Fruit fly (Drosophila melanogaster) whole organism, larva: ENCODE measurements around the gene CG11951.
A peak's percentile ranks its signal among the peaks of the same experiment; 100 is the strongest.

ENCODE experiments used
- noc ChIP-seq: fragments of 200-800 bp; sonication (Bioruptor generic); optimal IDR thresholded peaks from 3 replicates; lab custom pipeline; 2019; ENCODE audit warnings: missing biosample characterization, mild to moderate bottlenecking, missing genetic modification characterization, moderate library complexity

Gene CG11951

DNA sequence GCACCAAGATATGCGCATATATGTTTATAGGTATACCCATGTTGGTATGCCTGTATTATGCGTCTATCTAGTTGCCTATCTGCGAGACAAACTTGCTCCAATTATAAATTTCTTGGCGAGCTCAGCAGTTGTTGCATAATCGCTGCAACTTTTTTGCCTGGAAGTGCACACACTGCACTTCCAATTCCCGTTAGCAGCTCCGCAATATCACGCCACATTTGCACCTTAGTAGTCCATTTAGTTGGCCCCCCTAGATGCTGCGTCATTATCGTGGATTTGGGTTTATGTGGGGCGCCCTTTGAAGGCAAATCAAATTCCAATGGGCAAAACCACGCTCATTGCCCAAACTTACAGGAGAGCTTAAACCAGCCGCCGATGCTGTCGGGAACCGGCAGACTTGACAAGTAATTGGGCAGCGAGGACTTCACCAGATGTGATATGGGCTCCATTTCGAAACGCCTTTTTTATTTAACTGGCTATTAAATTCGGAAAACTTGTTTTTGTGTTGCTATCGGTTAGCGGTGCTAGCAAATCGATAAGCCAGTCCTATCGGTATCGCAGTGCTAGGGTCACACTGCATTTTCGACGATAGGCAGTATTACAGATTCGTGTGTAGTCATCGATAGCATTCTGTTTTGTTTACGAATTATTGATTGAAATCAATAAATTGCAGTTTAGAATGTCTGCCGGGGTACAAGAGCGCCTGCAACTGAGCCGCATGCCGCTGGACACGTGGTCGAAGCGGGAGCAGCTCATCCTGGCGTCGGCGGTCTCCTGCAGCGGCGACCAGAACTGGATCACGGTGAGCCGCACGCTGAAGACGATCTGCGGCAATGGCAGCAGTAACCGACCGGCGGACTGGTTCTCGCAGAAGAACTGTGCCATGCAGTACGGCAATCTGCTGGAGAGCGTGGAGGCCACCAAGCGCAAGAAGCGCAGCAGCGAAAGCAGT is 15.4 kb downstream of the CG11951 start, which contains the start of the genes Cisd2 and Brd8:
Gene Cisd2 (minus strand): TSS at position 538 of the 952 bp plus-strand sequence.
Gene Brd8 (plus strand): TSS at position 595 of the 952 bp plus-strand sequence.
- no peak for TF ChIP-seq noc (tag; lab: Kevin White, UChicago)

DNA sequence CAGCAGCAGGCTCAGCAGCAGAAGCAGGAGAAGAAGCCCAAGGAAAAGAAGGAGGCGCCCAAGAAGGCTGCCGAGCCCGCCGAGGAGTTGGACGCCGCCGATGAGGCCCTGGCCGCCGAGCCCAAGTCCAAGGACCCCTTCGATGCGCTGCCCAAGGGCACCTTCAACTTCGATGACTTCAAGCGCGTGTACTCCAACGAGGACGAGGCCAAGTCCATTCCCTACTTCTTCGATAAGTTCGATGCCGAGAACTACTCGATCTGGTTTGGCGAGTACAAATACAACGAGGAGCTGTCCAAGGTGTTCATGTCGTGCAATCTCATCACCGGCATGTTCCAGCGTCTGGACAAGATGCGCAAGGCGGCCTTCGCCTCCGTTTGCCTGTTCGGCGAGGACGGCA is 17.4 kb downstream of the CG11951 start:
- TF ChIP-seq noc (tag; lab: Kevin White, UChicago) = no peak

DNA sequence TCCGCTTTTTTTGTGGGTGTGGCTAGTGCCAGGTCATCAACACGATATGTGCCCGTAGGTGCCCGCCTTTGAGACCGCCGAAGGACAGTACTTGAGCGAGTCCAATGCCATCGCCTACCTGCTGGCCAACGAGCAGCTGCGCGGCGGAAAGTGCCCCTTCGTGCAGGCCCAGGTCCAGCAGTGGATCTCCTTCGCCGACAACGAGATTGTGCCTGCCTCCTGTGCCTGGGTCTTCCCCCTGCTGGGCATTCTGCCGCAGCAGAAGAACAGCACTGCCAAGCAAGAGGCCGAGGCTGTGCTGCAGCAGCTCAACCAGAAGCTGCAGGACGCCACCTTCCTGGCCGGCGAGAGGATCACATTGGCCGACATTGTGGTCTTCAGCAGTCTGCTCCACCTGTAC is 17.9 kb downstream of the CG11951 start:
- TF ChIP-seq noc (tag; lab: Kevin White, UChicago) = no peak

DNA sequence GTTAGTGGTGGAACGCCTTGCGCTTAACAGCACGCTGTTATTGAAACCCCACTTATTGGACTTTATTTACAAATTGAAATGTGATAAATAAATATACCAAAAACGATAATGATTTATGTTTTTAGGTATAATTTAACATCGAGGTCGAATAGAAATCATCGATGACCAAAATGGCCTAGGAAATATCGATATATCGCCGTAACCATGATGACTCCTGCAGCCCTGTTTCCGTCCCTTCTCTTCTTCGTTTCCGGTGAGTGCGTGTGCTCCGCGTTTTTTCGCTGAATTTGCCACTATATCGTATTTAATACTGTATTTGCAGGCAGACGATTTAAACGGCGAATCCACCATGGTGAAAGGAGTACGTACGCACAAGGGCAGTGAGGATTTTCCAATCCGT is 18.6 kb downstream of the CG11951 start, which contains the start of gene eEF1gamma:
Gene eEF1gamma (plus strand): TSS at position 225 of the 400 bp plus-strand sequence.
- peak; percentile 84 for TF ChIP-seq noc (tag; lab: Kevin White, UChicago)

DNA sequence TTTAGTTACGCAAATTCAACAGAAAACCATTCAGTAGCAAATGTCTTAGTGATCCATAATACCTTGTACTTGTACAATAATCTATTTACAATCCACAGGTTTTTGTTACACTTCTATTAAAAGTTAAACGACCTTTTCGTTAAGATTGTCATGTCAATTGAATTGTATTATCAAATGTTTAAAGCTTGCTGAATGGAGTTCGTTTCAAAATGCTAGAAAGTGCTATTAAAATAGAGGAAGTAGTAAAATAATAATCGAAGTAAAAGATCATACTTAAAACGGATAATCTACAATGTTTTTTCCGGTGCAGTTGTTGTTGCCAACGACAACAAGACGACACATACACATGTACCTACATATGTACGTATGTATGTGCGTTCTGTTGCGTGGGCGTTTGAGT is 20.5 kb downstream of the CG11951 start:
- no peak for TF ChIP-seq noc (tag; lab: Kevin White, UChicago)

DNA sequence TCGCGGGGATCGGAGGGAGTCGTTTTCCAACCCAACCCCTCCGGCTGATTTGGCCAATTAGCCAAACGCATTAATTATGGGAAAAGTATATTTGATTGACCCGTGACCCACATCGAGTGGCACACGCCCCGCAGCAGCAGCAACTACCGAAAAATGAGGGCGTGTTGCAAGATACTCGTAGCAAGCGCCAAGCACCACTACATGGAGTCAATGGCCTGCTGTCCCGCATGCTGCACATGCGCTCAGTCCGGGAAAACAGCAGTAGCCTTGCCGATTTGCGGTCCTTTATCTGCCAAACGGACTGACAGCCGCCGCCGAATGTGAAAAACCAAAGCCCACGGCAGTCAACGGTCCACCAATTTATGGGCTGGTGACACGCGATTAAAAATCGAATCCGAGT is 21.2 kb downstream of the CG11951 start:
- TF ChIP-seq noc (tag; lab: Kevin White, UChicago) = no peak

DNA sequence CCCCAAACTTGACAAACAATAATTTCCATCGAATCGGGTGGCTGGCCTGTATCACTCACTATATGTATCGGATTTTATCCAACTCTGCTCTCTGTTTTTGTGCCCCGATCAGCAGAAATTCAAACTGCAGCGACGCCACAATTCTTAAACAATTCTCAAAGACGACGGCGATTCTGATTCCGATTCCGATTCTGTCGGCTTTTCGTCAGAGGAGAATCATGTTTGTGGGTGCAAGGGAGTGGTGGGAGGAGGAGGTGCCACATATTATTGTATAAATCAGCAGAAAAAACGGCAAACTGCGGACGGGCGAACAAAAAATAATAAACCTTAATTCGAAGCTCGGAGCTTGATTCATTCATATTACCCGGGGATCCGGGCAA is 22.0 kb downstream of the CG11951 start:
- no peak for TF ChIP-seq noc (tag; lab: Kevin White, UChicago)

DNA sequence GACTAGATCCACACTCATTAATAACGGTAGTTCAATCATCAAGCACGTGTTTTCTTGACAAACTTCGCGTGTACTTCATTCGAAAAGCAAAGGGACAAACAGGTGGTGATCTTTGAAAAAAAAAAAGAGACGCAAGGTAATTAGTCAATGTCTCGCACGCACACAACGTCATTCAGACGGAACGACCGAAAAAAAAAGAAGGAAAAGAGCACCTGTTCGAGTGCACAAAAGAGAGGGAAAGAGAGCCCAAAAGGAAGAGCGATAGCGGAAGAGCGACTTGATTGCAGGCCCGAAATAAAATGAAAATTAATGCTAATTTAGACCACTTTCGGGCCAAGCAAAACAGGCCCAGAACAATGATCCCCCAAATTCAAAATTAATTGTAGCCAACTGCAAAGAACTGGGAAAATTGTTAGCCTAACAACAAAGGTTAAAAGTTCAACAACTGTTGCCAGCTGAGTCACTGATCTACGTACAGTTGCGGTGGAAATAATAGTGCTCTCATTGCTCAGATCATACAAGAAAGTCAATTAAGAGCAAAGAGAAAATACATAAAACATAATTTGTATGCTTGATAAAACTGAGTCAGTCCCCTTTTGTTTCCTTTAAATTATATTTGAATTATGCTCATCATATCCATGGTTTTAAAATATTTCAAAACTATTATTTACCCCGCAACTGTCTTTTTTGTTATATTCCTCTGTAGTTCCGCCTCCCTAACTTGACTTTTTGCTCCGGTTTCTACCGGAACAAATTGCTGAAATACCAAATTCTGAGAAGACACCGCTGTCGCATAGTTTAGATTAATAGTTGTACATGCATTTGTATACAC is 22.7 kb downstream of the CG11951 start:
- TF ChIP-seq noc (tag; lab: Kevin White, UChicago) = no peak

DNA sequence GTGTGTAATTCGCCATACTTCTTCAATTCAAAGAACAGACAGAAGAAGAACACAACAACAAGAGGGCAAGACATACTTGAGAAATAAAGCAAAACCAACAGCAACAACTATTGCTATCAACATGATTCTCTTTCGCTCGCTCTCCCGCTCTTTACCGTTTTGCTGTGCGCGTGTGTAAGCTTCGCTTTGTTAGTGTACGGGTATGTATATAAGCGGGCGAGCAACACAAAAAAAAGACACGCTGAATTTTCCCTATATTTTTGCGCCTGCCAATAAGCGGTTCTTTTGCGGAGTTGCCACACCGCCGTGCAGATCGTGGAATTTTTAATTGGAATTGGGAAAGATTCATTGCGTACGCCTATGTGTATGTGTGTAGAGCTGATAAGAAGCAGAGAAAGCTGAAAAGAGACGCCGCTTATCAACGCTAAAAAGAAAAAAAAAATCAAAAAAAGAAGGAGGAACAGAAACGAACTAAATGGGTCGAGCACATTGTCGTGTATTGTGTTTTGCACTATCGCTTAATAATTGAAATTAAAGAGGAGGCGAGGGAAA is 23.5 kb downstream of the CG11951 start:
- peak; percentile 19 for TF ChIP-seq noc (tag; lab: Kevin White, UChicago)

DNA sequence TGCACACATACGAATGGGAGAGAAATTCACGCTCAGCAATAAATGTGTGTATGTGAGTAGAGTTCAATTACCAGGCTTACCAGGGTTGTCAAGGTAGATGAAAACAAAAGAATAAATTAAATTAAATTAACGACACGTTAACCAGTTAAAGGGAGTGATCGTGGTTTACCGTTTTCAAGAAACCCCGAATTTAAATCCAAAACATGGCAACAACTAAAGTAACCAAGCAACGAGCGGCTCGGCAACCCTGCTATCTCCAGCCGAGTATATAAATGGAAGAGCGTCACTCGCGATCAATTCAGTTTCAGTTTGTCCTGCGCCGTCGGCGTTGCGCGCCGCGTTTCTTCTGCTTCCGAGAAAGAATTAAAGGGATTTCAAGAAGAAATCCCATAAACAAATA is 24.3 kb downstream of the CG11951 start:
- peak; percentile 99 for TF ChIP-seq noc (tag; lab: Kevin White, UChicago)

DNA sequence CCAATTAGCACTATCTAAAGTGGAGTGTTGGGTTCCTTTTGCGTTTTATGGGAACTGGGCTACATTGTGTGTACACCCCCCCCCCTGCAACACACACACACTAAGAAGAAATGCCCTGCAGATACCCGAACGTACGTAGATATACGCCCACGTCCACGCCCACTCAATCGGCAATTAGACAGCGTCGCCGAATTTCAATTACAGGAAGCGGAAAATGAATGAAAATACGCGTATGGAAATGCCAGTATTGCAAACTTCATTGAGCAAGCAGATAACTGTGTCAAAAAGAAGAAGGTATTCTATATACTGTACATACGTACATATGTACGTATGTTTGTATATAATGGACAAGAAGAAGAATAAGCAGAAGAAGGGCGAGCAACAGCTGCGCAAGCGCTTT is 25.1 kb downstream of the CG11951 start:
- no peak for TF ChIP-seq noc (tag; lab: Kevin White, UChicago)

DNA sequence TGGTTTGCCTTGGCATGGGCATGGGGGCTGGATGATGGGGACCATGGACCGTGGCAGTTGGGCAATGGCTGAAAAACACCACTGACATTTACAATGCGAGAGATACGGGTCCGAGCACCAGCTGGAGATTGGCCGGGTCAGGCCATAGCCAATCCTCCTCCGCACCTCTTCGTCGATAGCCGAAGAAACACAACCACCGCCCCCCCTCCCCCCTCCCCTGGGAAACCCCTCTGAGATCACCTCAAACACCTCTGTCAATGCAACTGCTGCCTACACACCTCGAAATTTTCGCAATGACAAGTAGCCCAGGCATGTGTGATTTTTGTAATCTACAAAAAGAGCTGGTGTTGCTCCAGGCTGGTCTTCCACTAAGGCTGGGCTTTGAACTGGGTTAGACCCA is 26.0 kb downstream of the CG11951 start:
- TF ChIP-seq noc (tag; lab: Kevin White, UChicago) = no peak

DNA sequence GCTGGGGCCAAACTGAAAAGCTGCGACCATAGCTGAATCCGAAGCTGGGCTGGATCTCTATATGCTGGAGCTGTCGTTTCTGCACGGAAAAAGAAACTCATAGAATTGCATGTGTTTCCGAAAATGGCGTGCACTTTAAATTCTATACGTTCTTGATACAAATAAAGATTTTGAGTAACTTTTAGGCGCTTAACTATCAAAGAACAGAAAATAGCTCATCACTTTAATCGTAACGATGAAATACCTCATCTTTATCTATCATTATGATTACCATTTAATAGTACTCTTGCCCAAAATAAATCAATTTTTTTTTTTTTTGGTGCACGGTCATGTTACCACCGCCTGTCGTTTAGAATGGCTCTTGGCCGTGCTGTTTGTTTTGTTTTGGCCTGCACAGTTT is 26.8 kb downstream of the CG11951 start:
- TF ChIP-seq noc (tag; lab: Kevin White, UChicago) = no peak

DNA sequence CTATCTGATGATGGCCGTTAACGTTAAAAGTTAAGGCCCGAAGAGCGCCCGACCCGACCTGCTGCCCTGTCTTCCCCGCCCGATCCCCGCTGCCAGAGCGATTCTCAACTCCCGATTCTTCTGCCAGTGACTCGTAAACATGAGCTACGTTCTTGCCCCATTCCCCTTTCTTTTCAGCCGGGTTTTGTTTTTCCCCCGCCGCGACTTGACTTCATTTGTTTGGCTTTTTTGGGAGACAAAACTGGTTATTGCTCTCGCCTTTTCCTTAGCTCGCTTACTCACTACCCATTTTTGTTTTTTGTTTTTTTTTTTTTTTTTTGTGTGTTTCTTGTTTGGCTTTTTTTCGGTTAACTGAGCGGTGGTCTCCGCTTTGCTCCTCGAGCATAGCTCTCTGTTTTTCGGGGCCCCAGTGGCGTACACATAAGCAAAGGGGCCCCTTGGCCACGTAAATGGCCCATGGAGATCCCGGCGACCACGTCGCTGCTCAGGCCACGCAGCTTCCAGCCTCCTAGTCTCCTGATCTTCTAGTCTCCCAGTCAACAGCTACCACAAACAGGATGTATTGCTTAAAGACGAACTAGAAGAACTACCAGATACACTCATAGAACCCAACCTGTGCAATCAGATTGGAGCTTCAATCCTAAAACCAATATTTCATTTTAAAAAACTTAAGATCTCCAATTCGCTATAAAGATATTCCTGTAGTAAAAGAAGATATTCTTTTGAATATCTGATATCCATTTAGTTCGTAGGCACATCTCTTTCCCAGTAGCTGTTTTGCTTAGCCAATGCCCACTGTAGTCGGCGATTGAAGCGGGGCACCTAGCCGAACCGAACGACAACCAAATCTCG is 27.8 kb downstream of the CG11951 start:
- no peak for TF ChIP-seq noc (tag; lab: Kevin White, UChicago)

DNA sequence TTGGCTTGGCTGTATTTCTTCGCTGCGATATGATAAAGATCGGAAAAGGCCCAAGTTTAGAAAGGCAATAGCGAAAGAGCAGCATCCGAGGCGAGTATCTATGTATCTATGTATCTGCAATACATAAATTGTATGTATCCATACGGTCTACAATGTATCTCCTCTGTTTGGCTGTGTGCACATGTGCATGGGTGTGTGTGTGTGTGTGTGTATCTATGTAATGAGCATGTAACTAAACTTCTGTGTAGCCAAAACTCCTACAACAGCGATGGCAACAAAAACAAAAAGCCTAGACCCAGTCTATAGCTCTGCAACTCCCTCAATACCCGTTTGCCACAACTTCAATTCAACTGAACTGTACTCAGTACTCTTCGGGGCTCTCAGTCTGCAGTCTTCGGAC is 28.4 kb downstream of the CG11951 start:
- TF ChIP-seq noc (tag; lab: Kevin White, UChicago) = no peak
